Fruit fly (Drosophila melanogaster): Measurements from ENCODE around the gene CG44094.

- no peak for TF ChIP-seq CG8478 (optimal IDR thresholded peaks at IDR 0.05)
- no peak for TF ChIP-seq CTCF (optimal IDR thresholded peaks at IDR 0.05)
Measured at dm6 chr3R:14580045-14580579, 3.7 kb upstream of the CG44094 start.

All from S2 (cell line).